Fruit fly (Drosophila melanogaster) whole organism, embryonic: Measurements from ENCODE around the gene Cul5.

Experiments
- BEAF-32 ChIP-seq: fragments of 200-800 bp; sonication (Bioruptor generic); optimal IDR thresholded peaks from 3 replicates; lab custom pipeline; 2017; ENCODE audit warnings: missing biosample characterization, missing genetic modification characterization, mild to moderate bottlenecking, moderate library complexity, missing genetic modification reagents
- CG10321 ChIP-seq: fragments of 200-800 bp; sonication (Bioruptor generic); IDR thresholded peaks from 2 replicates; pipeline ENCODE4 v1.3.6; 2022; ENCODE audit warnings: missing biosample characterization, missing genetic modification characterization
- CG14441 ChIP-seq: fragments of 200-800 bp; sonication (Bioruptor generic); IDR thresholded peaks from 2 replicates; pipeline ENCODE4 v1.3.6; 2022; ENCODE audit warnings: missing biosample characterization, missing genetic modification characterization
- CG17385 ChIP-seq: fragments of 200-800 bp; sonication (Bioruptor generic); optimal IDR thresholded peaks from 3 replicates; lab custom pipeline; 2018; ENCODE audit warnings: missing biosample characterization, mild to moderate bottlenecking, missing genetic modification characterization
- CG2129 ChIP-seq: fragments of 200-800 bp; sonication (Bioruptor generic); IDR thresholded peaks from 2 replicates; pipeline ENCODE4 v1.3.6; 2022; ENCODE audit warnings: missing biosample characterization, missing genetic modification characterization; ENCODE audit not compliant: partially characterized antibody
- CG2678 ChIP-seq: fragments of 200-800 bp; sonication (Bioruptor generic); optimal IDR thresholded peaks from 3 replicates; lab custom pipeline; 2019; ENCODE audit warnings: missing biosample characterization, mild to moderate bottlenecking, missing genetic modification characterization, moderate library complexity
- CG31365 ChIP-seq: fragments of 200-800 bp; sonication (Bioruptor generic); optimal IDR thresholded peaks from 2 replicates; lab custom pipeline; 2018; ENCODE audit warnings: missing biosample characterization, mild to moderate bottlenecking, missing genetic modification characterization
- CG3163 ChIP-seq: fragments of 200-800 bp; sonication (Bioruptor generic); optimal IDR thresholded peaks from 3 replicates; lab custom pipeline; 2016; ENCODE audit warnings: missing biosample characterization, missing genetic modification characterization
- CG33557 ChIP-seq: fragments of 200-800 bp; sonication (Bioruptor generic); optimal IDR thresholded peaks from 2 replicates; lab custom pipeline; 2019; ENCODE audit warnings: missing biosample characterization, mild to moderate bottlenecking, missing genetic modification characterization, moderate library complexity
- CG4707 ChIP-seq: fragments of 200-800 bp; sonication (Bioruptor generic); optimal IDR thresholded peaks from 2 replicates; lab custom pipeline; 2018; ENCODE audit warnings: missing biosample characterization, mild to moderate bottlenecking, missing genetic modification characterization, moderate library complexity
- CG7786 ChIP-seq: fragments of 200-800 bp; sonication (Bioruptor generic); optimal IDR thresholded peaks from 2 replicates; lab custom pipeline; 2016; ENCODE audit warnings: missing biosample characterization, missing genetic modification characterization
- CG8089 ChIP-seq: fragments of 200-800 bp; sonication (Bioruptor generic); optimal IDR thresholded peaks from 3 replicates; lab custom pipeline; 2016; ENCODE audit warnings: missing biosample characterization, missing genetic modification characterization
- D ChIP-seq, 2 experiments: fragments of 200-800 bp in 1 of 2; fragments of >200 bp in 1 of 2; sonication (Bioruptor generic) in 1 of 2; optimal IDR thresholded peaks; 2 replicates in 1 of 2; 3 replicates in 1 of 2; lab custom pipeline; 2017; ENCODE audit warnings: mild to moderate bottlenecking in 1 of 2, missing biosample characterization in 1 of 2, missing genetic modification characterization in 1 of 2, missing genetic modification reagents in 1 of 2
- Dll ChIP-seq: fragments of 200-800 bp; sonication (Bioruptor generic); IDR thresholded peaks from 4 replicates; pipeline ENCODE4 v1.3.6; 2022; ENCODE audit warnings: missing biosample characterization, missing genetic modification characterization; ENCODE audit not compliant: partially characterized antibody
- Dp ChIP-seq: fragments of 200-800 bp; sonication (Bioruptor generic); optimal IDR thresholded peaks from 2 replicates; lab custom pipeline; 2018; ENCODE audit warnings: missing biosample characterization, mild to moderate bottlenecking, missing genetic modification characterization, moderate library complexity
- Dref ChIP-seq: fragments of 200-800 bp; sonication (Bioruptor generic); IDR thresholded peaks from 2 replicates; pipeline ENCODE4 v1.3.6; 2022; ENCODE audit warnings: missing biosample characterization, missing genetic modification characterization
- Hand ChIP-seq: fragments of 200-800 bp; sonication (Bioruptor generic); optimal IDR thresholded peaks from 2 replicates; lab custom pipeline; 2017; ENCODE audit warnings: mild to moderate bottlenecking, missing biosample characterization, missing genetic modification reagents, missing genetic modification characterization
- Hr3 ChIP-seq: fragments of 200-800 bp; sonication (Bioruptor generic); optimal IDR thresholded peaks from 3 replicates; lab custom pipeline; 2016; ENCODE audit warnings: missing biosample characterization, missing genetic modification characterization
- Hr51 ChIP-seq, 2 experiments: fragments of 200-800 bp; sonication (Bioruptor generic); optimal IDR thresholded peaks; 2 replicates in 1 of 2; 3 replicates in 1 of 2; lab custom pipeline; 2016 to 2018; ENCODE audit warnings: missing biosample characterization in 2 of 2, missing genetic modification characterization in 2 of 2, mild to moderate bottlenecking in 1 of 2, moderate library complexity in 1 of 2
- MESR4 ChIP-seq: fragments of 200-800 bp; sonication (Bioruptor generic); optimal IDR thresholded peaks from 2 replicates; lab custom pipeline; 2018; ENCODE audit warnings: missing biosample characterization, mild to moderate bottlenecking, missing genetic modification characterization, moderate library complexity
- MTF-1 ChIP-seq: fragments of 200-800 bp; sonication (Bioruptor generic); optimal IDR thresholded peaks from 2 replicates; lab custom pipeline; 2018; ENCODE audit warnings: missing biosample characterization, mild to moderate bottlenecking, missing genetic modification characterization, borderline replicate concordance
- Scr ChIP-seq: fragments of 200-800 bp; sonication (Bioruptor generic); IDR thresholded peaks from 2 replicates; pipeline ENCODE4 v1.3.6; 2022; ENCODE audit warnings: missing biosample characterization, missing genetic modification characterization; ENCODE audit not compliant: partially characterized antibody
- Ssrp ChIP-seq: fragments of 200-800 bp; sonication (Bioruptor generic); optimal IDR thresholded peaks from 2 replicates; lab custom pipeline; 2018; ENCODE audit warnings: missing biosample characterization, mild to moderate bottlenecking, missing genetic modification characterization, moderate library complexity
- Stat92E ChIP-seq, 3 experiments: fragments of >200 bp in 2 of 3; fragments of 200-800 bp in 1 of 3; sonication (Bioruptor generic) in 1 of 3; optimal IDR thresholded peaks; 2 replicates each; lab custom pipeline; 2017 to 2019; ENCODE audit warnings: missing biosample characterization in 3 of 3, missing genetic modification characterization in 3 of 3, mild to moderate bottlenecking in 1 of 3, moderate library complexity in 1 of 3
- Taf1 ChIP-seq: fragments of 200-800 bp; sonication (Bioruptor generic); IDR thresholded peaks from 2 replicates; pipeline ENCODE4 v1.3.6; 2022; ENCODE audit warnings: missing biosample characterization, missing genetic modification characterization
- Tbp ChIP-seq: fragments of >200 bp; optimal IDR thresholded peaks from 2 replicates; lab custom pipeline; 2018; ENCODE audit warnings: missing biosample characterization, missing genetic modification characterization
- ab ChIP-seq: fragments of 200-800 bp; sonication (Bioruptor generic); optimal IDR thresholded peaks from 2 replicates; lab custom pipeline; 2016; ENCODE audit warnings: missing biosample characterization, missing genetic modification characterization
- amos ChIP-seq: fragments of 200-800 bp; sonication (Bioruptor generic); IDR thresholded peaks from 2 replicates; pipeline ENCODE4 v1.3.6; 2022; ENCODE audit warnings: missing biosample characterization, missing genetic modification characterization; ENCODE audit not compliant: partially characterized antibody
- bbx ChIP-seq: fragments of 200-800 bp; sonication (Bioruptor generic); IDR thresholded peaks from 2 replicates; pipeline ENCODE4 v1.3.6; 2022; ENCODE audit warnings: missing biosample characterization, missing genetic modification characterization; ENCODE audit not compliant: partially characterized antibody
- dan ChIP-seq: fragments of 200-800 bp; sonication (Bioruptor generic); IDR thresholded peaks from 2 replicates; pipeline ENCODE4 v1.3.6; 2022; ENCODE audit warnings: missing biosample characterization, missing genetic modification characterization
- disco-r ChIP-seq: fragments of 200-800 bp; sonication (Bioruptor generic); optimal IDR thresholded peaks from 2 replicates; lab custom pipeline; 2016; ENCODE audit warnings: missing biosample characterization, missing genetic modification characterization
- dm ChIP-seq: fragments of 200-800 bp; sonication (Bioruptor generic); optimal IDR thresholded peaks from 3 replicates; lab custom pipeline; 2016; ENCODE audit warnings: missing biosample characterization, missing genetic modification characterization
- gem ChIP-seq: fragments of 200-800 bp; sonication (Bioruptor generic); optimal IDR thresholded peaks from 2 replicates; lab custom pipeline; 2019; ENCODE audit warnings: missing biosample characterization, mild to moderate bottlenecking, missing genetic modification characterization, moderate library complexity
- hbn ChIP-seq: fragments of 200-800 bp; sonication (Bioruptor generic); IDR thresholded peaks from 2 replicates; pipeline ENCODE4 v1.3.6; 2022; ENCODE audit warnings: missing biosample characterization, missing genetic modification characterization; ENCODE audit not compliant: partially characterized antibody
- jigr1 ChIP-seq: fragments of 200-800 bp; sonication (Bioruptor generic); IDR thresholded peaks from 3 replicates; pipeline ENCODE4 v1.3.6; 2022; ENCODE audit warnings: missing biosample characterization, missing genetic modification characterization
- kni ChIP-seq: fragments of 200-800 bp; sonication (Bioruptor generic); optimal IDR thresholded peaks from 3 replicates; lab custom pipeline; 2017; ENCODE audit warnings: mild to moderate bottlenecking, missing biosample characterization, missing genetic modification reagents, missing genetic modification characterization
- lilli ChIP-seq: fragments of 200-800 bp; sonication (Bioruptor generic); optimal IDR thresholded peaks from 3 replicates; lab custom pipeline; 2016; ENCODE audit warnings: missing biosample characterization, missing genetic modification characterization
- lmd ChIP-seq: fragments of 200-800 bp; sonication (Bioruptor generic); IDR thresholded peaks from 2 replicates; pipeline ENCODE4 v1.3.6; 2022; ENCODE audit warnings: missing biosample characterization, missing genetic modification characterization
- phol ChIP-seq: fragments of 200-800 bp; sonication (Bioruptor generic); optimal IDR thresholded peaks from 3 replicates; lab custom pipeline; 2018; ENCODE audit warnings: missing biosample characterization, mild to moderate bottlenecking, missing genetic modification characterization, moderate library complexity
- sens-2 ChIP-seq: fragments of 200-800 bp; sonication (Bioruptor generic); IDR thresholded peaks from 2 replicates; pipeline ENCODE4 v1.3.6; 2022; ENCODE audit warnings: missing biosample characterization, missing genetic modification characterization
- seq ChIP-seq: fragments of 200-800 bp; sonication (Bioruptor generic); IDR thresholded peaks from 2 replicates; pipeline ENCODE4 v1.3.6; 2022; ENCODE audit warnings: missing biosample characterization, missing genetic modification characterization
- sqz ChIP-seq: fragments of 200-800 bp; sonication (Bioruptor generic); optimal IDR thresholded peaks from 3 replicates; lab custom pipeline; 2018; ENCODE audit warnings: missing biosample characterization, mild to moderate bottlenecking, missing genetic modification characterization
- stwl ChIP-seq: fragments of 200-800 bp; sonication (Bioruptor generic); optimal IDR thresholded peaks from 3 replicates; lab custom pipeline; 2018; ENCODE audit warnings: missing biosample characterization, mild to moderate bottlenecking, missing genetic modification characterization, moderate library complexity
- wek ChIP-seq: fragments of 200-800 bp; sonication (Bioruptor generic); optimal IDR thresholded peaks from 3 replicates; lab custom pipeline; 2018; ENCODE audit warnings: missing biosample characterization, mild to moderate bottlenecking, missing genetic modification characterization, moderate library complexity
- zen2 ChIP-seq: fragments of 200-800 bp; sonication (Bioruptor generic); IDR thresholded peaks from 3 replicates; pipeline ENCODE4 v1.3.6; 2022; ENCODE audit warnings: missing biosample characterization, missing genetic modification characterization; ENCODE audit not compliant: partially characterized antibody
- zfh1 ChIP-seq: fragments of 200-800 bp; sonication (Bioruptor generic); IDR thresholded peaks from 3 replicates; pipeline ENCODE4 v1.3.6; 2022; ENCODE audit warnings: missing biosample characterization, missing genetic modification characterization

Cul5 gene

DNA sequence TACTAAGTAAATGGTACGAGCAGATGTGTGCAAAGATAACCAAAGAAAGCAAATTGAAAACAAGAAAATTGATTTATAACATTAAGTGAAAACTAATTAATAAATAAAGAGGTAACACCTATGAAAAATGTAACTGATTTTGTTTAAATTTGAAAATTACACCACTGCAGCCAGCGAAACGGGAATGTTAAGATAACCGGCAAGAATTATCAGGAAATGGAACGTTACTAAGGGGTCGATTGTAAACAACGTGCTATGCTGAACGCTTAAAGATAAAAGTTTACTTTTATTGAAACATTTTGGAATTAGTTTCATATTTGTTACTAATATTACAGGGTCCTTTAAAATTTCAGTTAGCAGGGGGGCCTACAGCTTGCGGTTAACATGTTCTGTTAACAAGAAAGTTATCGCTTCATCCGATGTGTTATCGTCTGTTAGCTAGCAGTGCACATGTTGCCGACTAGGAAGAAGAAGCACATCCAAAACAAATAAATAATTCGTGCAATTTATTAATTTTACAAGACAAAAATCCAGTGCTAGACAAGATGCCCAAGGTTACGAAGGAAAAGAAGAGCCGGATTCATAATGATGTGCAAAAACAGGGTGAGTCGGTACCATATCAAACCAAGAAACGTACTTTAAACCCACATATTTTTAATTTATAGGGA, 13.6 kb downstream of the Cul5 start, which contains the start of gene CG11837 (continued):
- TF ChIP-seq CG17385 (GFP tag; lab: Kevin White, UChicago) (peak; percentile 93), amos (peak; percentile 25; the same call in 1 of the 2 replicates), Dp (peak; percentile 5), D (optimal IDR thresholded peaks at IDR 0.05; lab: Kevin White, UChicago) (no peak), D (GFP tag; optimal IDR thresholded peaks at IDR 0.05; lab: Kevin White, UChicago) (no peak), MESR4 (GFP tag; lab: Kevin White, UChicago) (peak; percentile 32), Hand (GFP tag; lab: Kevin White, UChicago) (no peak), gem (tag; lab: Kevin White, UChicago) (no peak), CG2678 (tag; lab: Kevin White, UChicago) (no peak), hbn (GFP tag; lab: Robert Waterston, UW) (0 out of 2 replicates have a peak, but pooled peaks have one; percentile 25), dan (GFP tag; lab: Robert Waterston, UW) (no peak), stwl (peak; percentile 4), Hr3 (GFP tag; lab: Kevin White, UChicago) (no peak), BEAF-32 (GFP tag; lab: Kevin White, UChicago) (peak; percentile 29), zen2 (GFP tag; lab: Robert Waterston, UW) (0 out of 3 replicates have a peak, but pooled peaks have one; percentile 4), jigr1 (no peak), Dref (GFP tag; lab: Robert Waterston, UW) (peak; percentile 49), Dll (GFP tag; lab: Robert Waterston, UW) (peak; percentile 49; the same call in 1 of the 4 replicates), seq (no peak), Scr (GFP tag; lab: Robert Waterston, UW) (peak; percentile 42), lmd (GFP tag; lab: Robert Waterston, UW) (no peak), dm (peak; percentile 86), bbx (GFP tag; lab: Robert Waterston, UW) (peak; percentile 48; the same call in 1 of the 2 replicates), CG3163 (GFP tag; lab: Kevin White, UChicago) (no peak)

DNA sequence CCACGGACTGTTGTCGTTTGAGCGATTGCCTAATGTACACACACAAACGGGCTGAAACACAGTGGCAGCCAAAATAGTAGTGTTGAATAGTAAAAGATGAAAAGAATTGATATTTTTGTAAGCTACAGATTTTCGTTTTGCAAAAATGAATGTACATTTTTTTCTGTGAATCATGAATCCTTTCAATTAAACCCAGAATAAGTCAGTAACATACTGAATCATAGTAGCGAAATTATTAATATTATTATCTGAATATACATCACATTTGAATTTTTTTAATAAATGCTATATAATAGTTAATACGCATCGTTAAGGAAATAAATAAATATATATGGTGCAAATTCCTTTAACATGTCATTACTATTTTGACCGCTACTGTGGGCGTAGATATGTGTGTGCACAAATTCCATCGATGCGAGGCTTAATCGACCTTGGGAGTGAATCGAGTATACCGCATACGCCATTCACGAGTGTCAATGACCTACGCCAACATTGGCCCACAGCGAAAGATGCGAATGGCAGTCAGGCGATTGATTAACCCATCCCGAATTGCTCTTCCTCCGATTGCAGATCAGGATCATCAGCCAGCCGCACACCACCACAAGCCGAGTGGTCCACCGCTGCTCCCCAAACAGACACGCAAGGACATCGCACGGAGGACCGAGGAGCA, 22.1 kb downstream of the Cul5 start:
- TF ChIP-seq CG14441 (GFP tag; lab: Robert Waterston, UW) (peak; percentile 57), Tbp (no peak), MTF-1 (no peak), sens-2 (no peak), CG10321 (GFP tag; lab: Robert Waterston, UW) (peak; percentile 23; the same call in 1 of the 2 replicates), Hr51 (GFP tag; optimal IDR thresholded peaks at IDR 0.05; lab: Kevin White, UChicago) (no peak), phol (peak; percentile 79), lmd (GFP tag; lab: Robert Waterston, UW) (peak; percentile 51; the same call in 1 of the 2 replicates), sqz (no peak), Stat92E (GFP tag; optimal IDR thresholded peaks at IDR 0.05; lab: Kevin White, UChicago) (no peak), CG4707 (GFP tag; lab: Kevin White, UChicago) (no peak), zfh1 (GFP tag; lab: Robert Waterston, UW) (no peak), CG7786 (GFP tag; lab: Kevin White, UChicago) (no peak), CG31365 (tag; lab: Kevin White, UChicago) (no peak), CG33557 (GFP tag; lab: Kevin White, UChicago) (no peak), kni (GFP tag; lab: Kevin White, UChicago) (no peak), CG8089 (GFP tag; lab: Kevin White, UChicago) (no peak), Taf1 (GFP tag; lab: Robert Waterston, UW) (no peak), Ssrp (tag; lab: Kevin White, UChicago) (peak; percentile 56), disco-r (no peak), wek (GFP tag; lab: Kevin White, UChicago) (no peak), ab (GFP tag; lab: Kevin White, UChicago) (no peak), lilli (no peak), CG2129 (GFP tag; lab: Robert Waterston, UW) (no peak)
